Fruit fly (Drosophila melanogaster) whole organism, wandering third instar larva: ENCODE results near the gene CG31100.
A peak's percentile ranks its signal among the peaks of the same experiment; 100 is the strongest.

Source experiments
- Abd-B ChIP-seq: fragments of >200 bp; optimal IDR thresholded peaks from 2 replicates; lab custom pipeline; 2017; ENCODE audit warnings: missing biosample characterization, missing genetic modification characterization
- CG32264 ChIP-seq: fragments of 200-800 bp; sonication (Bioruptor generic); optimal IDR thresholded peaks from 2 replicates; lab custom pipeline; 2016; ENCODE audit warnings: missing biosample characterization, missing genetic modification characterization
- CG9705 ChIP-seq: fragments of 200-800 bp; sonication (Bioruptor generic); optimal IDR thresholded peaks from 2 replicates; lab custom pipeline; 2018; ENCODE audit warnings: missing biosample characterization, mild to moderate bottlenecking, missing genetic modification characterization
- CrebA ChIP-seq: fragments of 200-800 bp; sonication (Bioruptor generic); optimal IDR thresholded peaks from 2 replicates; lab custom pipeline; 2016; ENCODE audit warnings: missing biosample characterization, mild to moderate bottlenecking, missing genetic modification characterization, borderline replicate concordance
- Dfd ChIP-seq: fragments of >200 bp; optimal IDR thresholded peaks from 2 replicates; lab custom pipeline; 2017; ENCODE audit warnings: missing biosample characterization, missing genetic modification characterization
- Dif ChIP-seq: fragments of 200-275, 200-300 bp; sonication (Bioruptor generic); optimal IDR thresholded peaks from 2 replicates; lab custom pipeline; 2018; ENCODE audit warnings: missing biosample characterization, missing genetic modification characterization; ENCODE audit not compliant: partially characterized antibody
- GATAd ChIP-seq: sonication (Bioruptor generic); optimal IDR thresholded peaks from 2 replicates; lab custom pipeline; 2016; ENCODE audit warnings: missing biosample characterization, missing genetic modification characterization
- HLH106 ChIP-seq: fragments of 200-800 bp; optimal IDR thresholded peaks from 3 replicates; lab custom pipeline; 2019; ENCODE audit warnings: missing biosample characterization, mild to moderate bottlenecking, missing genetic modification characterization, moderate library complexity
- Hr78 ChIP-seq: fragments of >200 bp; optimal IDR thresholded peaks from 2 replicates; lab custom pipeline; 2017; ENCODE audit warnings: missing biosample characterization, missing genetic modification characterization
- Hr83 ChIP-seq: fragments of 200-300 bp; sonication (Bioruptor generic); optimal IDR thresholded peaks from 2 replicates; lab custom pipeline; 2016; ENCODE audit warnings: missing biosample characterization, mild to moderate bottlenecking, missing genetic modification characterization, moderate library complexity; ENCODE audit not compliant: poor library complexity, severe bottlenecking
- Mio ChIP-seq: sonication (Bioruptor generic); optimal IDR thresholded peaks from 2 replicates; lab custom pipeline; 2016; ENCODE audit warnings: missing biosample characterization, missing genetic modification characterization
- Myc ChIP-seq: fragments of >200 bp; optimal IDR thresholded peaks from 2 replicates; lab custom pipeline; 2017
- N ChIP-seq: fragments of >200 bp; optimal IDR thresholded peaks from 2 replicates; lab custom pipeline; 2018; ENCODE audit warnings: missing biosample characterization, missing external identifiers, missing genetic modification characterization
- OdsH ChIP-seq: fragments of 200-800 bp; sonication (Bioruptor generic); optimal IDR thresholded peaks from 2 replicates; lab custom pipeline; 2016; ENCODE audit warnings: missing biosample characterization, mild to moderate bottlenecking, missing genetic modification characterization
- Rel ChIP-seq, 2 experiments: fragments of 200-800 bp; sonication (Bioruptor generic) in 1 of 2; optimal IDR thresholded peaks; 2 replicates in 1 of 2; 3 replicates in 1 of 2; lab custom pipeline; 2016 to 2019; ENCODE audit warnings: mild to moderate bottlenecking in 2 of 2, missing biosample characterization in 2 of 2, missing genetic modification characterization in 2 of 2, moderate library complexity in 1 of 2
- Vsx2 ChIP-seq: fragments of 200-300, 225-300 bp; sonication (Bioruptor generic); optimal IDR thresholded peaks from 2 replicates; lab custom pipeline; 2018; ENCODE audit warnings: missing biosample characterization, missing genetic modification characterization; ENCODE audit not compliant: partially characterized antibody
- brk ChIP-seq: fragments of 200-800 bp; sonication (Bioruptor generic); optimal IDR thresholded peaks from 2 replicates; lab custom pipeline; 2016; ENCODE audit warnings: missing biosample characterization, mild to moderate bottlenecking, missing genetic modification characterization
- dl ChIP-seq, 2 experiments: fragments of 175-275, 200-275 bp in 1 of 2; fragments of 200-275 bp in 1 of 2; sonication (Bioruptor generic); optimal IDR thresholded peaks; lab custom pipeline; 2018; ENCODE audit warnings: mild to moderate bottlenecking in 2 of 2, missing biosample characterization in 2 of 2, missing genetic modification characterization in 2 of 2, moderate library complexity in 2 of 2; ENCODE audit not compliant: partially characterized antibody in 2 of 2, insufficient read depth in 1 of 2
- dmrt93B ChIP-seq: fragments of 200-800 bp; sonication (Bioruptor generic); optimal IDR thresholded peaks from 2 replicates; lab custom pipeline; 2018; ENCODE audit warnings: missing biosample characterization, mild to moderate bottlenecking, missing genetic modification characterization
- dsf ChIP-seq: sonication (Bioruptor generic); optimal IDR thresholded peaks from 2 replicates; lab custom pipeline; 2016; ENCODE audit warnings: missing biosample characterization, missing genetic modification characterization, borderline replicate concordance
- ey ChIP-seq: fragments of 200-800 bp; sonication (Bioruptor generic); optimal IDR thresholded peaks from 2 replicates; lab custom pipeline; 2016; ENCODE audit warnings: missing biosample characterization, missing genetic modification characterization
- foxo ChIP-seq, 2 experiments: fragments of 200-800 bp; sonication (Bioruptor generic); optimal IDR thresholded peaks; 2 replicates in 1 of 2; 3 replicates in 1 of 2; lab custom pipeline; 2016 to 2017; ENCODE audit warnings: missing biosample characterization in 2 of 2, missing genetic modification characterization in 2 of 2
- fru ChIP-seq: fragments of 200-800 bp; sonication (Bioruptor generic); optimal IDR thresholded peaks from 3 replicates; lab custom pipeline; 2016; ENCODE audit warnings: missing biosample characterization, mild to moderate bottlenecking, missing genetic modification characterization
- h ChIP-seq: fragments of 200-800 bp; sonication (Bioruptor generic); optimal IDR thresholded peaks from 3 replicates; lab custom pipeline; 2016; ENCODE audit warnings: missing biosample characterization, mild to moderate bottlenecking, missing genetic modification characterization
- jim ChIP-seq: fragments of 175-275, 200-325 bp; sonication (Bioruptor generic); optimal IDR thresholded peaks from 2 replicates; lab custom pipeline; 2016; ENCODE audit warnings: missing biosample characterization, mild to moderate bottlenecking, missing genetic modification characterization
- lola ChIP-seq: fragments of >200 bp; optimal IDR thresholded peaks from 2 replicates; lab custom pipeline; 2017; ENCODE audit warnings: missing biosample characterization, missing genetic modification characterization
- pan ChIP-seq: fragments of >200 bp; optimal IDR thresholded peaks from 2 replicates; lab custom pipeline; 2017
- rgr ChIP-seq: fragments of 200-800 bp; sonication (Bioruptor generic); optimal IDR thresholded peaks from 3 replicates; lab custom pipeline; 2016; ENCODE audit warnings: missing biosample characterization, mild to moderate bottlenecking, missing genetic modification characterization
- sage ChIP-seq: fragments of 200-800 bp; sonication (Bioruptor generic); optimal IDR thresholded peaks from 2 replicates; lab custom pipeline; 2016; ENCODE audit warnings: missing biosample characterization, mild to moderate bottlenecking, missing genetic modification characterization
- sv ChIP-seq: fragments of 200-800 bp; sonication (Bioruptor generic); optimal IDR thresholded peaks from 3 replicates; lab custom pipeline; 2016; ENCODE audit warnings: missing biosample characterization, missing genetic modification characterization
- tai ChIP-seq: sonication (Bioruptor generic); optimal IDR thresholded peaks from 2 replicates; lab custom pipeline; 2016; ENCODE audit warnings: missing biosample characterization, missing genetic modification characterization
- usp ChIP-seq: fragments of >200 bp; optimal IDR thresholded peaks from 2 replicates; lab custom pipeline; 2017; ENCODE audit warnings: missing biosample characterization, missing genetic modification characterization
- woc ChIP-seq: sonication (Bioruptor generic); optimal IDR thresholded peaks from 2 replicates; lab custom pipeline; 2016; ENCODE audit warnings: missing biosample characterization, mild to moderate bottlenecking, missing genetic modification characterization

CG31100 gene

DNA sequence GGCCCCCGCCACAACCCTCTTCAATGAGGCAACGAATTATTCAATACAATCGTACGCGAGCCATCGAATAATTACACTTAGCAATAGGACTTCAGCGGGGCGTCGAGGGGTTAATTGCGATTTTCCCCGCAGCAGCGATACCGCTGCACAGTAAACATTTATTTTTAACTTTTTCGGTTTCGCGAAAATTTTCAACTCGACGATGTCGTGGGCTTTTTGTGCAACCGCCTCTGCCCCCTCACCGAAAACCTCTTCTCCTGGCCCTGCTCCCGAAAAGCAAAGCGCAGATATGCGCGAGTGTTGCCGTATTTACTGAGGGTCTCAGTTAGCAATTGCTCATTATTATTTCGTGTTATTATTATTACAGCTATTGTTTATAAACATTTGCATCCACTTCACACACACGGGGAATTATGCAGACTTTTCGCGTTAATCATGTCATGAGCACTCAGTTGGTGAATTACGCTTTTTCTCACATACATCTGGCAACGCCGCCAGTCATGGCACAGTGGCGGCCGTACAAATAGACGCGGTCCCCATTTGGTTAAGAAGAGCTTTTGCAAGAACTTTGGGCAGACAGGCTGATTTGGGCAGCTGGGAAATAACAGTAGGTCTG, 10.4 kb upstream of the CG31100 start (continued):
- peak; percentile 39 for TF ChIP-seq CG32264 (GFP tag; lab: Kevin White, UChicago)

DNA sequence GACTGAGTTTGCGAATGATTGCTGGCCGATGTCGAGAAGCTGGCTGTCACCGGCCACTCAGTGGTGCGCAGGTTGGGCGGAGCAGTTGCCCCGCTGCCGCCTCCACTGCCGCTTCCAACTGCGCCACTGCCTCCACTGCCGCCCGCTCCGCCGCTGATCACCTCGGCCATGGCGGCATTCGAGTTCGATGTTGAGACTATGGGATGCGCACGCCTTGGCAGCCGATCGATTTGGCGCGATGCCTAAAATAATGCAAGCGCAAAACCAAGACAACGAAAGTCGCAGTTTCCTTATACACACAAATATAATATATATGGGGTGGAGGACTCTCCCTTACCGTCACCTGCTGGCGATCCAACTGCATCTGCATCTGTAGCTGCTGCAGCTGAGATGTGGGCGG, 8.3 kb upstream of the CG31100 start:
- TF ChIP-seq foxo (GFP tag; optimal IDR thresholded peaks at IDR 0.05; lab: Kevin White, UChicago) = no peak
- no peak for TF ChIP-seq dl (GFP tag; optimal IDR thresholded peaks at IDR 0.05; lab: Kevin White, UChicago; ENCODE audit: insufficient read depth in 1 of 2, partially characterized antibody in 2 of 2)
- no peak for TF ChIP-seq rgr (GFP tag; lab: Kevin White, UChicago)
- no peak for TF ChIP-seq N (GFP tag; lab: Kevin White, UChicago)
- TF ChIP-seq h = no peak
- no peak for TF ChIP-seq Dif (GFP tag; lab: Kevin White, UChicago)
- TF ChIP-seq pan = no peak

DNA sequence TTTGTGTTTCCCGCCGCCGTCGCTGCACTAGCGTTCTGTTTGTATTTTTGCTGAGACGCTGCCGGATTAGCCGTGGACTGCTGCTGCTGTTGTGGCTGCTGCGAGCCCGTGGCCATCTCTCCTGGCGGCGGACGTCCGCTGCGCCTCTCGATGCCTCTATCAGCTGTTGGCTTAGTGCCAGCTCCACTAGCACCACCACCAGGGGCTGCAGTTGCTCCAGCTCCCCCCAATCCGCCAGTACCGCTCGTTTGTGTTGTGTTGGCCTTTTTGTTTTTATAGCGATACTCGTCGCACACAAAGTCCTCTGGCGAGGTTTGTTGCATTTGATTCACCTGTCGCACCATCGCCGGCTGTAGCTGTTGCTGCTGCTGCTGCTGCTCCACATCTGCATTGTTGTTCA, 7.2 kb upstream of the CG31100 start:
- TF ChIP-seq Mio (GFP tag; lab: Kevin White, UChicago) = no peak
- no peak for TF ChIP-seq CG32264 (GFP tag; lab: Kevin White, UChicago)
- TF ChIP-seq brk (GFP tag; lab: Kevin White, UChicago) = no peak
- no peak for TF ChIP-seq GATAd (GFP tag; lab: Kevin White, UChicago)
- no peak for TF ChIP-seq OdsH
- no peak for TF ChIP-seq dsf (GFP tag; lab: Kevin White, UChicago)
- no peak for TF ChIP-seq ey (GFP tag; lab: Kevin White, UChicago)
- no peak for TF ChIP-seq foxo (GFP tag; optimal IDR thresholded peaks at IDR 0.05; lab: Kevin White, UChicago)
- TF ChIP-seq lola (GFP tag; lab: Kevin White, UChicago) = no peak
- TF ChIP-seq h = no peak
- TF ChIP-seq rgr (GFP tag; lab: Kevin White, UChicago) = no peak
- no peak for TF ChIP-seq CrebA (GFP tag; lab: Kevin White, UChicago)

DNA sequence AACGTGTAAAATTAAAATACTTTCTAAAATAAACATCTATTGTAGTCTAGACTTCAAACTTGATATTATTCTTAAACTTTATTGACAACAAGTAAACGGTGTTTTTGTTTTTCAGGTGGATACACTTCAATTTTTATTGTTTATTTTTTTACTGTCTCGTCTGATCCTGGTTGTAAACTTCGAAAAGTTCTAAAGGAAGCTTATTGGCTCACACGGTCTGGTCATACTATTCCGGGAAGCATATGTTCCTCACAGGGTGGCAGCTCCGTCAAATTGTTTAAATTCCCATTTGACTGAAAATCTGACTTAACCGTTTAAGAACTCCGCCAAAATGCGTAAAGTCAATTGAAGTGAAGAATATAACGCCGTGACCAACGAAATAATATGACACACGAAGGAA, 4.8 kb upstream of the CG31100 start, which contains the start of gene CG11983:
Gene CG11983 (plus strand): TSS at position 120 of the 400 bp plus-strand sequence.
- TF ChIP-seq dsf (GFP tag; lab: Kevin White, UChicago) (no peak), Myc (lab: Kevin White, UChicago) (peak; percentile 28)

DNA sequence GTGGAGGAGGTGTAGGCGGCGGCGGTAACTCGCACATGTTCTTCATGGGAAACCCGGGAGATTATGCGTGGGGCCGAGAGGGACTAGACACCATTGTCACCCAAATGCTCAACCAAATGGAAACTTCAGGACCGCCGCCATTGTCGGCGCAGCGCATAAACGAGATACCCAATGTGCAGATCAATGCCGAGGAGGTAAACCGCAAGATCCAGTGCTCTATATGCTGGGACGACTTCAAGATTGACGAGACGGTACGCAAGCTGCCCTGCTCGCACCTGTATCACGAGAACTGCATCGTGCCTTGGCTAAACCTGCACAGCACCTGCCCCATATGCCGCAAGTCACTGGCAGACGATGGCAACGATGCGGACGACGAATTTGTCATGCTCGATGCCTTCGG, 3.8 kb upstream of the CG31100 start:
- TF ChIP-seq CG32264 (GFP tag; lab: Kevin White, UChicago) = no peak
- no peak for TF ChIP-seq dmrt93B
- no peak for TF ChIP-seq fru (GFP tag; lab: Kevin White, UChicago)
- no peak for TF ChIP-seq Vsx2 (GFP tag; lab: Kevin White, UChicago)
- TF ChIP-seq usp (GFP tag; lab: Kevin White, UChicago) = no peak

DNA sequence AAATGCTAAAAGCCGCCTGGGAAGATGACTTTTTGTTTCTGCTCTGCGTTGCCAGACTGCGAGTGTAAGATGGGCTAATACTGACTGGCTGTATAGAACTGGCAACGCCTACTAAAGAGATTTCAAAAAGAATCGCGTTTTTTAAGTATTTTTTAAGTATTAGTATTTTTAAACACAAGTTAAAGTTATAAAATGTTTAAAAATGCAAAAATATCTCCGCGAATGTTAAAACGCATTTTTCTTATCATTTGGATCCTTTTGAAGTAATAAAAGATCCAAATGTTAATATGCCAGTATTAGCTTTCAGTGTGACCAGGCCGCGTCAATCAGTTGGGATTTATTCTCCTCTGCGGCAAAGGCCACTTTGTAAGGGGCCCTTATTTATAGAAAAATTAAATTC, 2.7 kb upstream of the CG31100 start, which contains the start of the genes Prosbeta3 and Iru:
Gene Prosbeta3 (minus strand): TSS at position 98 of the 400 bp plus-strand sequence.
Gene Iru (plus strand): TSS at position 328 of the 400 bp plus-strand sequence.
- TF ChIP-seq rgr (GFP tag; lab: Kevin White, UChicago) (no peak), Rel (GFP tag; optimal IDR thresholded peaks at IDR 0.05; lab: Kevin White, UChicago) (no peak), Rel (tag; optimal IDR thresholded peaks at IDR 0.05; lab: Kevin White, UChicago) (peak; percentile 21), Myc (lab: Kevin White, UChicago) (peak; percentile 7)

DNA sequence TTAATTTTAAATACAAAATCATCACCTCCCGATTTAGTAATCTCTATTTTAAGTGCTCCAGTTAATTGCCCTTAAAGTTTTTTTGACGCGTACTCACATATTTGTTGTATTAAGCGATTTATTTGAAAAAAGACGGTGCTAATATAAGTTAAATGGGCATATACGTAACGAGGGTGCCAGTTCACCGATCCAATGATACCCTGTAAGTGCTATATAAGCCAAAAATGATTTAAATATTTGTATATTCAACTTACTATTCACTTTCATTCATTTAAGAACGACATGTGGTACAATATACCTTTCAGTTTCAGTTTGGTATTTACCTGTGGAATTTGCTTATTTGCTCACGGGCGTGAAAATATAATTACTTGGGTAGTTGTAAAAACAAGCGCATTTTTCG, 908 bp downstream of the CG31100 start:
- TF ChIP-seq h (peak; percentile 36), Dfd (no peak), pan (no peak), CG9705 (GFP tag; lab: Kevin White, UChicago) (no peak), jim (no peak), Abd-B (no peak), N (GFP tag; lab: Kevin White, UChicago) (no peak), rgr (GFP tag; lab: Kevin White, UChicago) (peak; percentile 24), usp (GFP tag; lab: Kevin White, UChicago) (no peak), sage (GFP tag; lab: Kevin White, UChicago) (no peak), ey (GFP tag; lab: Kevin White, UChicago) (peak; percentile 10), foxo (GFP tag; optimal IDR thresholded peaks at IDR 0.05; lab: Kevin White, UChicago) (peak in 1 of 2 experiments; percentile 2), dmrt93B (no peak), Hr78 (GFP tag; lab: Kevin White, UChicago) (no peak), Rel (GFP tag; optimal IDR thresholded peaks at IDR 0.05; lab: Kevin White, UChicago) (no peak), Rel (tag; optimal IDR thresholded peaks at IDR 0.05; lab: Kevin White, UChicago) (no peak), Mio (GFP tag; lab: Kevin White, UChicago) (no peak), woc (GFP tag; lab: Kevin White, UChicago) (no peak), HLH106 (no peak), dsf (GFP tag; lab: Kevin White, UChicago) (no peak), Hr83 (no peak), OdsH (no peak), GATAd (GFP tag; lab: Kevin White, UChicago) (no peak), fru (GFP tag; lab: Kevin White, UChicago) (peak; percentile 6), tai (no peak), Myc (lab: Kevin White, UChicago) (no peak), CG32264 (GFP tag; lab: Kevin White, UChicago) (no peak), Vsx2 (GFP tag; lab: Kevin White, UChicago) (no peak), sv (GFP tag; lab: Kevin White, UChicago) (no peak)
